Comparison of ENCODE assay signal across 5 fruit fly cellular contexts in genomic region chr3L:338116-338515, dm6.
TF ChIP-seq lines count a peak whose summit lies in the region.

No protein-coding gene starts in this region.

- TF ChIP-seq CTCF in whole organism, embryonic (GFP tag; optimal IDR thresholded peaks at IDR 0.05; lab: Kevin White, UChicago): no peak

TF ChIP-seq in whole organism, adult, 20 proteins besides CTCF, POLR2A, EP300 and RAD21:
- TF ChIP-seq kay (GFP tag; lab: Kevin White, UChicago; ENCODE audit: borderline replicate concordance) (peak; percentile 91), Mnt (GFP tag; optimal IDR thresholded peaks at IDR 0.05; lab: Kevin White, UChicago) (no peak), CG33017 (tag; optimal IDR thresholded peaks at IDR 0.05; lab: Kevin White, UChicago) (no peak), CG7101 (tag; optimal IDR thresholded peaks at IDR 0.05; lab: Kevin White, UChicago) (no peak), cic (GFP tag; optimal IDR thresholded peaks at IDR 0.05; lab: Kevin White, UChicago) (no peak)

TF ChIP-seq in whole organism, embryonic, 481 proteins besides CTCF, POLR2A, EP300 and RAD21:
- TF ChIP-seq gsb-n (tag; optimal IDR thresholded peaks at IDR 0.05; lab: Kevin White, UChicago): no peak
- TF ChIP-seq Deaf1 (tag; optimal IDR thresholded peaks at IDR 0.05; lab: Kevin White, UChicago): peak; percentile 12
- TF ChIP-seq CG17328 (GFP tag; IDR thresholded peaks at IDR 0.05; lab: Robert Waterston, UW): no peak
- TF ChIP-seq Elba2 (GFP tag; optimal IDR thresholded peaks at IDR 0.05; lab: Kevin White, UChicago): no peak
- no peak for TF ChIP-seq CG16813 (GFP tag; IDR thresholded peaks at IDR 0.05; lab: Robert Waterston, UW; ENCODE audit: partially characterized antibody)
- TF ChIP-seq CG15601 (tag; optimal IDR thresholded peaks at IDR 0.05; lab: Kevin White, UChicago): no peak
- TF ChIP-seq mirr (GFP tag; optimal IDR thresholded peaks at IDR 0.05; lab: Kevin White, UChicago): peak; percentile 68
- peak; percentile 21 for TF ChIP-seq grn (GFP tag; optimal IDR thresholded peaks at IDR 0.05; lab: Kevin White, UChicago)
- TF ChIP-seq tap (tag; optimal IDR thresholded peaks at IDR 0.05; lab: Kevin White, UChicago): no peak
- TF ChIP-seq CG34376 (GFP tag; optimal IDR thresholded peaks at IDR 0.05; lab: Kevin White, UChicago): peak; percentile 17
- TF ChIP-seq dimm (GFP tag; IDR thresholded peaks at IDR 0.05; lab: Robert Waterston, UW): no peak
- peak; percentile 55 for TF ChIP-seq exex (tag; optimal IDR thresholded peaks at IDR 0.05; lab: Kevin White, UChicago)

TF ChIP-seq in whole organism, prepupa, 60 proteins besides CTCF, POLR2A, EP300 and RAD21:
- no peak for TF ChIP-seq CG1621 (tag; optimal IDR thresholded peaks at IDR 0.05; lab: Kevin White, UChicago)
- no peak for TF ChIP-seq CG6276 (GFP tag; optimal IDR thresholded peaks at IDR 0.05; lab: Kevin White, UChicago)
- TF ChIP-seq fkh (GFP tag; optimal IDR thresholded peaks at IDR 0.05; lab: Kevin White, UChicago): no peak
- TF ChIP-seq Eip93F (GFP tag; optimal IDR thresholded peaks at IDR 0.05; lab: Kevin White, UChicago): peak; percentile 30
- no peak for TF ChIP-seq fd59A (GFP tag; optimal IDR thresholded peaks at IDR 0.05; lab: Kevin White, UChicago)
- no peak for TF ChIP-seq CG10669 (GFP tag; optimal IDR thresholded peaks at IDR 0.05; lab: Kevin White, UChicago)
- no peak for TF ChIP-seq CG10631 (GFP tag; optimal IDR thresholded peaks at IDR 0.05; lab: Kevin White, UChicago)
- no peak for TF ChIP-seq net (GFP tag; optimal IDR thresholded peaks at IDR 0.05; lab: Kevin White, UChicago)
- no peak for TF ChIP-seq CG6808 (GFP tag; optimal IDR thresholded peaks at IDR 0.05; lab: Kevin White, UChicago)

TF ChIP-seq in whole organism, pupa, 21 proteins besides CTCF, POLR2A, EP300 and RAD21:
- TF ChIP-seq EcR (GFP tag; optimal IDR thresholded peaks at IDR 0.05; lab: Kevin White, UChicago) (peak; percentile 17), CG9948 (tag; optimal IDR thresholded peaks at IDR 0.05; lab: Kevin White, UChicago) (no peak), rn (GFP tag; IDR thresholded peaks at IDR 0.05; lab: Robert Waterston, UW) (no peak), CG17806 (tag; optimal IDR thresholded peaks at IDR 0.05; lab: Kevin White, UChicago) (no peak), CG13204 (GFP tag; optimal IDR thresholded peaks at IDR 0.05; lab: Kevin White, UChicago) (no peak), Ets98B (GFP tag; IDR thresholded peaks at IDR 0.05; lab: Robert Waterston, UW) (no peak), CG4496 (GFP tag; IDR thresholded peaks at IDR 0.05; lab: Robert Waterston, UW) (no peak)

TF ChIP-seq in whole organism, wandering third instar larva, 38 proteins besides CTCF, POLR2A, EP300 and RAD21:
- no peak for TF ChIP-seq sv (GFP tag; optimal IDR thresholded peaks at IDR 0.05; lab: Kevin White, UChicago)
- no peak for TF ChIP-seq Rel (GFP tag; optimal IDR thresholded peaks at IDR 0.05; lab: Kevin White, UChicago)
- peak; percentile 17 for TF ChIP-seq Rel (tag; optimal IDR thresholded peaks at IDR 0.05; lab: Kevin White, UChicago)
